Fruit fly (Drosophila melanogaster) whole organism: ENCODE data around the gene CG13700.

ENCODE experiments used
- CG8478 ChIP-seq: fragments of >200 bp; optimal IDR thresholded peaks from 2 replicates; lab custom pipeline; 2018; ENCODE audit warnings: inconsistent platforms
- EcR ChIP-seq, 2 experiments: fragments of >200 bp; optimal IDR thresholded peaks; 2 replicates each; lab custom pipeline; 2017; ENCODE audit warnings: missing biosample characterization in 2 of 2, missing genetic modification characterization in 2 of 2, missing genetic modification reagents in 2 of 2
- pan ChIP-seq: fragments of >200 bp; optimal IDR thresholded peaks from 2 replicates; lab custom pipeline; 2017
- psq ChIP-seq: fragments of >200 bp; optimal IDR thresholded peaks from 2 replicates; lab custom pipeline; 2017
- usp ChIP-seq: fragments of >200 bp; optimal IDR thresholded peaks from 2 replicates; lab custom pipeline; 2017; ENCODE audit warnings: missing biosample characterization, missing genetic modification characterization, mixed read lengths

DNA sequence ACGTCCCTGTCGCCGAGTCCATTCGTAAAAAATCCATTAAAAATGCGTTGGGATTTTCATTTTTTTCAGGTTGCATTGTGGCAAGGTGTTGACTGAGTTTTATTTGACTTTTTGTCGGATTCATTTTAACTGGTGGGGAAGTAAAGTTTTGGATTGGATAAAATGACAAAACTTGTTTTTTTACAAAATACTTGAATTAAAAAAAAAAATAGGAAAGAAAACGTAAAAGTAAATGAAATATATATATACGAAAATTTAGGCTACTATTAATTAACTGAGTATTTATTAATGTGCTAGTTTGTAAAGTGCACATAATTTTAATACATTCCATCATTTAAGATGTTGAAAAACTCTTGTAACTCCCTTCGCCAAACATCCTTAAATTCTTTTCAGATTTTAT is 24.5 kb downstream of the CG13700 start:
- TF ChIP-seq usp (no peak), EcR (GFP tag; optimal IDR thresholded peaks at IDR 0.05; lab: Kevin White, UChicago) (no peak), psq (lab: Kevin White, UChicago) (no peak), pan (lab: Kevin White, UChicago) (no peak), CG8478 (no peak)
